Worm (Caenorhabditis elegans): ENCODE results near the gene srz-97.

DNA sequence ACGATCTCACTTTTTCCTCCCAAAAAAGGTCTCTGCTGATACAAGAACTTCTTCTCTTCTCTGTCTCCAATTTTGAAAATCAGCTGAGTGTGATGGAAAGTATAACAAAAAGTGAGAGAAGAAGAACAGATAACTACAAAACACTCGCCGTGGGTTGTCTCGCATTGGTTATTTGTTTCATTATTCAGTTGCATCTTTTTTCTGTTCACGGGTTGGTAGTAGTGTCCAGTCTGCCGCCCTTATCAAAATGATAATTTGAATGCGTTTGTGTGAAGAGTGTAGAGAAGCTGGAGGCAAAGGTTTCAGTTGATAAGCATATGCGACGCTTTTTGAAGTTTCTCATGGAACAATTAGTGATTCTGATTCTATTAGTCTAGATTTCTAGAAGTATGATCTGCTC lies 35.0 kb upstream of the srz-97 start:
- no peak for TF ChIP-seq lin-35 (GFP tag; optimal IDR thresholded peaks at IDR 0.05)
- TF ChIP-seq T26A5.8 (tag; optimal IDR thresholded peaks at IDR 0.05): no peak
